Fruit fly (Drosophila melanogaster) whole organism, pupa: ENCODE data around the gene CG42727.
A peak's percentile ranks its signal among the peaks of the same experiment; 100 is the strongest.

Experiments
- CG10348 ChIP-seq: fragments of 200-800 bp; sonication (Bioruptor generic); IDR thresholded peaks from 2 replicates; pipeline ENCODE4 v1.3.6; 2022; ENCODE audit warnings: missing biosample characterization, missing genetic modification characterization
- CG12605 ChIP-seq: fragments of 200-800 bp; sonication (Bioruptor generic); IDR thresholded peaks from 2 replicates; pipeline ENCODE4 v1.3.6; 2022; ENCODE audit warnings: missing biosample characterization, missing genetic modification characterization
- CG13204 ChIP-seq: fragments of 200-800 bp; sonication (Bioruptor generic); optimal IDR thresholded peaks from 2 replicates; lab custom pipeline; 2018; ENCODE audit warnings: missing biosample characterization, mild to moderate bottlenecking, missing genetic modification characterization, moderate library complexity
- CG14655 ChIP-seq: fragments of 200-800 bp; sonication (Bioruptor generic); optimal IDR thresholded peaks from 3 replicates; lab custom pipeline; 2017; ENCODE audit warnings: mild to moderate bottlenecking, missing biosample characterization, missing genetic modification reagents, missing genetic modification characterization
- CG15710 ChIP-seq: fragments of 200-800 bp; sonication (Bioruptor generic); optimal IDR thresholded peaks from 2 replicates; lab custom pipeline; 2018; ENCODE audit warnings: missing biosample characterization, mild to moderate bottlenecking, missing genetic modification characterization, moderate library complexity
- CG17806 ChIP-seq: fragments of 200-800 bp; sonication (Bioruptor generic); optimal IDR thresholded peaks from 2 replicates; lab custom pipeline; 2018; ENCODE audit warnings: missing biosample characterization, mild to moderate bottlenecking, missing genetic modification characterization, moderate library complexity
- CG32121 ChIP-seq: fragments of 200-800 bp; sonication (Bioruptor generic); IDR thresholded peaks from 2 replicates; pipeline ENCODE4 v1.3.6; 2022; ENCODE audit warnings: missing biosample characterization, missing genetic modification characterization
- CG34367 ChIP-seq: fragments of 200-800 bp; sonication (Bioruptor generic); optimal IDR thresholded peaks from 2 replicates; lab custom pipeline; 2018; ENCODE audit warnings: missing biosample characterization, mild to moderate bottlenecking, missing genetic modification characterization
- CG4496 ChIP-seq: fragments of 200-800 bp; sonication (Bioruptor generic); IDR thresholded peaks from 3 replicates; pipeline ENCODE4 v1.3.6; 2022; ENCODE audit warnings: missing biosample characterization, missing genetic modification characterization
- CG8159 ChIP-seq: fragments of 200-800 bp; sonication (Bioruptor generic); optimal IDR thresholded peaks from 3 replicates; lab custom pipeline; 2018; ENCODE audit warnings: missing biosample characterization, mild to moderate bottlenecking, missing genetic modification characterization, moderate library complexity
- CG8301 ChIP-seq: fragments of 200-800 bp; sonication (Bioruptor generic); optimal IDR thresholded peaks from 2 replicates; lab custom pipeline; 2018; ENCODE audit warnings: missing biosample characterization, mild to moderate bottlenecking, missing genetic modification characterization
- CG9948 ChIP-seq: fragments of 200-800 bp; sonication (Bioruptor generic); optimal IDR thresholded peaks from 2 replicates; lab custom pipeline; 2018; ENCODE audit warnings: missing biosample characterization, mild to moderate bottlenecking, missing genetic modification characterization, moderate library complexity
- D1 ChIP-seq: fragments of 200-800 bp; sonication (Bioruptor generic); optimal IDR thresholded peaks from 2 replicates; lab custom pipeline; 2018; ENCODE audit warnings: missing biosample characterization, mild to moderate bottlenecking, missing genetic modification characterization, moderate library complexity
- EcR ChIP-seq: fragments of 200-800 bp; sonication (Bioruptor generic); optimal IDR thresholded peaks from 3 replicates; lab custom pipeline; 2019; ENCODE audit warnings: missing biosample characterization, missing genetic modification characterization, mild to moderate bottlenecking, moderate library complexity, missing genetic modification reagents
- Ets98B ChIP-seq: fragments of 200-800 bp; sonication (Bioruptor generic); IDR thresholded peaks from 2 replicates; pipeline ENCODE4 v1.3.6; 2022; ENCODE audit warnings: missing biosample characterization, missing genetic modification characterization
- Pif1A ChIP-seq: fragments of 200-800 bp; sonication (Bioruptor generic); optimal IDR thresholded peaks from 3 replicates; lab custom pipeline; 2016; ENCODE audit warnings: missing biosample characterization, missing genetic modification characterization
- Pif1B ChIP-seq: fragments of 200-800 bp; sonication (Bioruptor generic); optimal IDR thresholded peaks from 3 replicates; lab custom pipeline; 2016; ENCODE audit warnings: missing biosample characterization, missing genetic modification characterization
- Snoo ChIP-seq: fragments of 200-800 bp; sonication (Bioruptor generic); optimal IDR thresholded peaks from 3 replicates; lab custom pipeline; 2017; ENCODE audit warnings: missing biosample characterization, mild to moderate bottlenecking, missing genetic modification characterization, inconsistent platforms
- fd96Ca ChIP-seq: fragments of 200-800 bp; sonication (Bioruptor generic); IDR thresholded peaks from 3 replicates; pipeline ENCODE4 v1.3.6; 2022; ENCODE audit warnings: missing biosample characterization, missing genetic modification characterization
- gl ChIP-seq: fragments of 200-800 bp; sonication (Bioruptor generic); optimal IDR thresholded peaks from 2 replicates; lab custom pipeline; 2018; ENCODE audit warnings: missing biosample characterization, mild to moderate bottlenecking, missing genetic modification characterization
- rn ChIP-seq: fragments of 200-800 bp; sonication (Bioruptor generic); IDR thresholded peaks from 2 replicates; pipeline ENCODE4 v1.3.6; 2022; ENCODE audit warnings: missing biosample characterization, missing genetic modification characterization

Gene CG42727

dm6 chr3R:15369742-15370141, 21.9 kb downstream of the CG42727 start, which contains the start of gene CG14868:
CG14868 (minus strand) TSS chr3R:15369945.
- TF ChIP-seq CG34367 = no peak
- TF ChIP-seq EcR (GFP tag; lab: Kevin White, UChicago) = no peak
- TF ChIP-seq CG14655 (GFP tag; lab: Kevin White, UChicago) = no peak
- TF ChIP-seq fd96Ca (GFP tag; lab: Robert Waterston, UW) = no peak
- no peak for TF ChIP-seq rn (GFP tag; lab: Robert Waterston, UW)
- TF ChIP-seq, all 21 proteins: peak for 0

dm6 chr3R:15371833-15372232, 24.0 kb downstream of the CG42727 start, which contains the start of the genes Ccm3 and CG6136:
Ccm3 (plus strand) TSS chr3R:15371957.
CG6136 (minus strand) TSS chr3R:15372212.
- no peak for TF ChIP-seq Pif1B
- peak; percentile 13 for TF ChIP-seq CG15710 (tag; lab: Kevin White, UChicago)
- no peak for TF ChIP-seq CG34367
- no peak for TF ChIP-seq CG14655 (GFP tag; lab: Kevin White, UChicago)
- TF ChIP-seq CG8301 (tag; lab: Kevin White, UChicago) = no peak
- no peak for TF ChIP-seq CG8159
- 0 out of 2 replicates have a peak, but pooled peaks have one; percentile 25 for TF ChIP-seq CG32121 (GFP tag; lab: Robert Waterston, UW)
- no peak for TF ChIP-seq EcR (GFP tag; lab: Kevin White, UChicago)
- no peak for TF ChIP-seq CG13204 (GFP tag; lab: Kevin White, UChicago)
- no peak for TF ChIP-seq CG9948 (tag; lab: Kevin White, UChicago)
- peak; percentile 10 for TF ChIP-seq Snoo
- TF ChIP-seq CG4496 (GFP tag; lab: Robert Waterston, UW) = peak; percentile 45; the same call in 1 of the 3 replicates
- TF ChIP-seq Ets98B (GFP tag; lab: Robert Waterston, UW) = 0 out of 2 replicates have a peak, but pooled peaks have one; percentile 10
- TF ChIP-seq CG10348 (GFP tag; lab: Robert Waterston, UW) = no peak
- TF ChIP-seq gl (tag; lab: Kevin White, UChicago) = no peak
- TF ChIP-seq CG12605 (GFP tag; lab: Robert Waterston, UW) = no peak
- TF ChIP-seq D1 (tag; lab: Kevin White, UChicago) = no peak
- no peak for TF ChIP-seq fd96Ca (GFP tag; lab: Robert Waterston, UW)

dm6 chr3R:15374397-15374796, 26.5 kb downstream of the CG42727 start, which contains the start of gene Rbp:
Rbp (plus strand) TSS chr3R:15374635.
- TF ChIP-seq Pif1A (GFP tag; lab: Kevin White, UChicago) (no peak), CG4496 (GFP tag; lab: Robert Waterston, UW) (no peak), CG15710 (tag; lab: Kevin White, UChicago) (no peak), CG10348 (GFP tag; lab: Robert Waterston, UW) (no peak), CG32121 (GFP tag; lab: Robert Waterston, UW) (no peak), rn (GFP tag; lab: Robert Waterston, UW) (no peak), CG17806 (tag; lab: Kevin White, UChicago) (no peak), CG8159 (no peak)

- TF ChIP-seq CG32121 (GFP tag; lab: Robert Waterston, UW) (no peak), CG8301 (tag; lab: Kevin White, UChicago) (no peak), CG15710 (tag; lab: Kevin White, UChicago) (no peak), Pif1A (GFP tag; lab: Kevin White, UChicago) (no peak), CG14655 (GFP tag; lab: Kevin White, UChicago) (no peak), Pif1B (no peak), CG9948 (tag; lab: Kevin White, UChicago) (no peak), Ets98B (GFP tag; lab: Robert Waterston, UW) (no peak), CG12605 (GFP tag; lab: Robert Waterston, UW) (no peak)
These were observed 27.6 kb downstream of the CG42727 start for dm6 chr3R:15375470-15375869.

dm6 chr3R:15379071-15379470, 31.2 kb downstream of the CG42727 start:
- TF ChIP-seq CG15710 (tag; lab: Kevin White, UChicago) (no peak), CG12605 (GFP tag; lab: Robert Waterston, UW) (peak; percentile 74)

dm6 chr3R:15382851-15383250, 35.0 kb downstream of the CG42727 start, which contains the start of gene h-cup:
h-cup (minus strand) TSS chr3R:15382951.
- TF ChIP-seq CG13204 (GFP tag; lab: Kevin White, UChicago) (no peak), CG8159 (no peak), Ets98B (GFP tag; lab: Robert Waterston, UW) (no peak), CG34367 (no peak), Pif1A (GFP tag; lab: Kevin White, UChicago) (no peak), CG14655 (GFP tag; lab: Kevin White, UChicago) (no peak), gl (tag; lab: Kevin White, UChicago) (no peak), CG12605 (GFP tag; lab: Robert Waterston, UW) (no peak), CG17806 (tag; lab: Kevin White, UChicago) (no peak), rn (GFP tag; lab: Robert Waterston, UW) (no peak)

- TF ChIP-seq CG10348 (GFP tag; lab: Robert Waterston, UW) (no peak), CG12605 (GFP tag; lab: Robert Waterston, UW) (no peak), Snoo (no peak)
These were observed 45.5 kb downstream of the CG42727 start for dm6 chr3R:15393206-15393805.
